Fruit fly (Drosophila melanogaster) whole organism, embryonic: ENCODE results near the gene Fibp.
A peak's percentile ranks its signal among the peaks of the same experiment; 100 is the strongest.

ENCODE experiments used
- CG10979 ChIP-seq: fragments of 200-800 bp; sonication (Bioruptor generic); optimal IDR thresholded peaks from 2 replicates; lab custom pipeline; 2018; ENCODE audit warnings: missing biosample characterization, mild to moderate bottlenecking, missing genetic modification characterization, moderate library complexity
- CG11247 ChIP-seq: fragments of 200-800 bp; sonication (Bioruptor generic); IDR thresholded peaks from 2 replicates; pipeline ENCODE4 v1.3.6; 2022; ENCODE audit warnings: missing biosample characterization, missing genetic modification characterization
- CG11456 ChIP-seq: fragments of 200-800 bp; sonication (Bioruptor generic); IDR thresholded peaks from 3 replicates; pipeline ENCODE4 v1.3.6; 2022; ENCODE audit warnings: missing biosample characterization, missing genetic modification characterization
- CG12769 ChIP-seq: fragments of 200-800 bp; sonication (Bioruptor generic); optimal IDR thresholded peaks from 2 replicates; lab custom pipeline; 2019; ENCODE audit warnings: missing biosample characterization, mild to moderate bottlenecking, missing genetic modification characterization, moderate library complexity
- CG13894 ChIP-seq: fragments of 200-800 bp; sonication (Bioruptor generic); optimal IDR thresholded peaks from 3 replicates; lab custom pipeline; 2018; ENCODE audit warnings: missing biosample characterization, mild to moderate bottlenecking, missing genetic modification characterization, moderate library complexity
- CG14050 ChIP-seq: fragments of 200-800 bp; sonication (Bioruptor generic); IDR thresholded peaks from 3 replicates; pipeline ENCODE4 v1.3.6; 2022; ENCODE audit warnings: missing biosample characterization, missing genetic modification characterization
- CG16813 ChIP-seq: fragments of 200-800 bp; sonication (Bioruptor generic); IDR thresholded peaks from 3 replicates; pipeline ENCODE4 v1.3.6; 2022; ENCODE audit warnings: missing biosample characterization, missing genetic modification characterization; ENCODE audit not compliant: partially characterized antibody
- CG17568 ChIP-seq: fragments of 200-800 bp; sonication (Bioruptor generic); optimal IDR thresholded peaks from 2 replicates; lab custom pipeline; 2018; ENCODE audit warnings: missing biosample characterization, mild to moderate bottlenecking, missing genetic modification characterization, moderate library complexity
- CG17612 ChIP-seq: fragments of 200-800 bp; sonication (Bioruptor generic); IDR thresholded peaks from 2 replicates; pipeline ENCODE4 v1.3.6; 2022; ENCODE audit warnings: missing biosample characterization, missing genetic modification characterization
- CG18619 ChIP-seq: fragments of 200-800 bp; sonication (Bioruptor generic); optimal IDR thresholded peaks from 3 replicates; lab custom pipeline; 2017; ENCODE audit warnings: missing biosample characterization, mild to moderate bottlenecking, missing genetic modification characterization
- CG18764 ChIP-seq: fragments of 200-800 bp; sonication (Bioruptor generic); optimal IDR thresholded peaks from 3 replicates; lab custom pipeline; 2016; ENCODE audit warnings: missing biosample characterization, missing genetic modification characterization
- CG2678 ChIP-seq: fragments of 200-800 bp; sonication (Bioruptor generic); optimal IDR thresholded peaks from 3 replicates; lab custom pipeline; 2019; ENCODE audit warnings: missing biosample characterization, mild to moderate bottlenecking, missing genetic modification characterization, moderate library complexity
- CG3065 ChIP-seq: fragments of 200-800 bp; sonication (Bioruptor generic); optimal IDR thresholded peaks from 2 replicates; lab custom pipeline; 2016; ENCODE audit warnings: missing biosample characterization, missing genetic modification characterization
- CG31224 ChIP-seq: fragments of 200-800 bp; sonication (Bioruptor generic); IDR thresholded peaks from 2 replicates; pipeline ENCODE4 v1.3.6; 2022; ENCODE audit warnings: missing biosample characterization, missing genetic modification characterization
- CG32532 ChIP-seq: fragments of 200-800 bp; sonication (Bioruptor generic); IDR thresholded peaks from 2 replicates; pipeline ENCODE4 v1.3.6; 2022; ENCODE audit warnings: missing biosample characterization, missing genetic modification characterization
- CG33557 ChIP-seq: fragments of 200-800 bp; sonication (Bioruptor generic); optimal IDR thresholded peaks from 2 replicates; lab custom pipeline; 2019; ENCODE audit warnings: missing biosample characterization, mild to moderate bottlenecking, missing genetic modification characterization, moderate library complexity
- CG34422 ChIP-seq: fragments of 200-800 bp; sonication (Bioruptor generic); IDR thresholded peaks from 3 replicates; pipeline ENCODE4 v1.3.6; 2022; ENCODE audit warnings: missing biosample characterization, missing genetic modification characterization
- CG3995 ChIP-seq: fragments of 200-800 bp; sonication (Bioruptor generic); optimal IDR thresholded peaks from 3 replicates; lab custom pipeline; 2016; ENCODE audit warnings: missing biosample characterization, missing genetic modification characterization
- CG6689 ChIP-seq: fragments of 200-800 bp; sonication (Bioruptor generic); IDR thresholded peaks from 2 replicates; pipeline ENCODE4 v1.3.6; 2022; ENCODE audit warnings: missing biosample characterization, missing genetic modification characterization
- CG6765 ChIP-seq: fragments of 200-800 bp; sonication (Bioruptor generic); optimal IDR thresholded peaks from 3 replicates; lab custom pipeline; 2017; ENCODE audit warnings: missing biosample characterization, mild to moderate bottlenecking, missing genetic modification characterization
- CG9437 ChIP-seq: fragments of 200-800 bp; sonication (Bioruptor generic); optimal IDR thresholded peaks from 2 replicates; lab custom pipeline; 2018; ENCODE audit warnings: missing biosample characterization, mild to moderate bottlenecking, missing genetic modification characterization
- D19A ChIP-seq: fragments of 200-800 bp; optimal IDR thresholded peaks from 3 replicates; lab custom pipeline; 2019; ENCODE audit warnings: missing biosample characterization, mild to moderate bottlenecking, missing genetic modification characterization, moderate library complexity
- Doc2 ChIP-seq: fragments of 200-800 bp; sonication (Bioruptor generic); IDR thresholded peaks from 2 replicates; pipeline ENCODE4 v1.3.6; 2022; ENCODE audit warnings: missing biosample characterization, missing genetic modification characterization
- Dref ChIP-seq: fragments of 200-800 bp; sonication (Bioruptor generic); IDR thresholded peaks from 2 replicates; pipeline ENCODE4 v1.3.6; 2022; ENCODE audit warnings: missing biosample characterization, missing genetic modification characterization
- E2f2 ChIP-seq: fragments of 200-800 bp; sonication (Bioruptor generic); IDR thresholded peaks from 2 replicates; pipeline ENCODE4 v1.3.6; 2022; ENCODE audit warnings: missing biosample characterization, missing genetic modification characterization
- H2.0 ChIP-seq: fragments of 200-800 bp; sonication (Bioruptor generic); IDR thresholded peaks from 2 replicates; pipeline ENCODE4 v1.3.6; 2022; ENCODE audit warnings: missing biosample characterization, missing genetic modification characterization
- Rfx ChIP-seq: fragments of 200-800 bp; sonication (Bioruptor generic); IDR thresholded peaks from 2 replicates; pipeline ENCODE4 v1.3.6; 2022; ENCODE audit warnings: missing biosample characterization, missing genetic modification characterization
- Sry-δ ChIP-seq: fragments of 200-800 bp; sonication (Bioruptor generic); optimal IDR thresholded peaks from 2 replicates; lab custom pipeline; 2016; ENCODE audit warnings: missing biosample characterization, missing genetic modification characterization
- cad ChIP-seq: fragments of >200 bp; optimal IDR thresholded peaks from 2 replicates; lab custom pipeline; 2017; ENCODE audit warnings: missing biosample characterization, missing genetic modification characterization
- ci ChIP-seq: fragments of 200-800 bp; sonication (Bioruptor generic); IDR thresholded peaks from 3 replicates; pipeline ENCODE4 v1.3.6; 2022; ENCODE audit warnings: missing biosample characterization, missing genetic modification characterization
- croc ChIP-seq: fragments of 200-800 bp; sonication (Bioruptor generic); conservative IDR thresholded peaks from 3 replicates; pipeline ENCODE4 v1.3.6; 2022; ENCODE audit warnings: missing biosample characterization, missing genetic modification characterization
- da ChIP-seq: fragments of 200-800 bp; sonication (Bioruptor generic); optimal IDR thresholded peaks from 2 replicates; lab custom pipeline; 2016; ENCODE audit warnings: missing biosample characterization, missing genetic modification characterization
- dimm ChIP-seq: fragments of 200-800 bp; sonication (Bioruptor generic); IDR thresholded peaks from 2 replicates; pipeline ENCODE4 v1.3.6; 2022; ENCODE audit warnings: missing biosample characterization, missing genetic modification characterization
- dpn ChIP-seq, 2 experiments: fragments of 200-800 bp; sonication (Bioruptor generic); optimal IDR thresholded peaks; 3 replicates each; lab custom pipeline; 2016; ENCODE audit warnings: missing biosample characterization in 2 of 2, missing genetic modification characterization in 2 of 2
- emc ChIP-seq: fragments of 200-800 bp; sonication (Bioruptor generic); optimal IDR thresholded peaks from 2 replicates; lab custom pipeline; 2016; ENCODE audit warnings: missing biosample characterization, missing genetic modification characterization
- en ChIP-seq: fragments of 200-800 bp; sonication (Bioruptor generic); optimal IDR thresholded peaks from 2 replicates; lab custom pipeline; 2016; ENCODE audit warnings: missing biosample characterization, missing genetic modification characterization
- fd102C ChIP-seq: fragments of 200-800 bp; sonication (Bioruptor generic); optimal IDR thresholded peaks from 2 replicates; lab custom pipeline; 2018; ENCODE audit warnings: missing biosample characterization, mild to moderate bottlenecking, missing genetic modification characterization, moderate library complexity
- fd96Cb ChIP-seq: fragments of 200-800 bp; sonication (Bioruptor generic); optimal IDR thresholded peaks from 2 replicates; lab custom pipeline; 2018; ENCODE audit warnings: missing biosample characterization, mild to moderate bottlenecking, missing genetic modification characterization, moderate library complexity
- gro ChIP-seq: fragments of 200-800 bp; sonication (Bioruptor generic); optimal IDR thresholded peaks from 2 replicates; lab custom pipeline; 2016; ENCODE audit warnings: missing biosample characterization, missing genetic modification characterization
- gsb ChIP-seq: fragments of 200-800 bp; sonication (Bioruptor generic); IDR thresholded peaks from 2 replicates; pipeline ENCODE4 v1.3.6; 2022; ENCODE audit warnings: missing biosample characterization, missing genetic modification characterization
- gt ChIP-seq: fragments of 200-800 bp; sonication (Bioruptor generic); IDR thresholded peaks from 2 replicates; pipeline ENCODE4 v1.3.6; 2022; ENCODE audit warnings: missing biosample characterization, missing genetic modification characterization
- ham ChIP-seq: fragments of 200-800 bp; sonication (Bioruptor generic); IDR thresholded peaks from 2 replicates; pipeline ENCODE4 v1.3.6; 2022; ENCODE audit warnings: missing biosample characterization, missing genetic modification characterization
- mld ChIP-seq: fragments of 200-800 bp; sonication (Bioruptor generic); IDR thresholded peaks from 3 replicates; pipeline ENCODE4 v1.3.6; 2022; ENCODE audit warnings: missing biosample characterization, missing genetic modification characterization; ENCODE audit not compliant: partially characterized antibody
- pan ChIP-seq, 4 experiments: fragments of >200 bp in 3 of 4; fragments of 200-800 bp in 1 of 4; sonication (Bioruptor generic) in 1 of 4; optimal IDR thresholded peaks in 3 of 4; IDR thresholded peaks in 1 of 4; 2 replicates each; pipeline versions ENCODE4 v1.3.6 to Lab custom; 2017 to 2022; ENCODE audit warnings: missing biosample characterization in 2 of 4, missing genetic modification characterization in 2 of 4, mixed read lengths in 1 of 4
- pita ChIP-seq: fragments of 200-800 bp; sonication (Bioruptor generic); optimal IDR thresholded peaks from 2 replicates; lab custom pipeline; 2017; ENCODE audit warnings: missing biosample characterization, mild to moderate bottlenecking, missing genetic modification characterization
- repo ChIP-seq: fragments of 200-800 bp; sonication (Bioruptor generic); optimal IDR thresholded peaks from 2 replicates; lab custom pipeline; 2016; ENCODE audit warnings: missing biosample characterization, missing genetic modification characterization
- run ChIP-seq: fragments of 200-800 bp; sonication (Bioruptor generic); optimal IDR thresholded peaks from 3 replicates; lab custom pipeline; 2018; ENCODE audit warnings: missing biosample characterization, mild to moderate bottlenecking, missing genetic modification characterization
- sna ChIP-seq: fragments of 200-800 bp; sonication (Bioruptor generic); IDR thresholded peaks from 2 replicates; pipeline ENCODE4 v1.3.6; 2022; ENCODE audit warnings: missing biosample characterization, missing genetic modification characterization; ENCODE audit not compliant: partially characterized antibody
- tgo ChIP-seq: fragments of 200-800 bp; sonication (Bioruptor generic); IDR thresholded peaks from 3 replicates; pipeline ENCODE4 v1.3.6; 2022; ENCODE audit warnings: missing biosample characterization, missing genetic modification characterization
- wor ChIP-seq: fragments of 200-800 bp; sonication (Bioruptor generic); IDR thresholded peaks from 2 replicates; pipeline ENCODE4 v1.3.6; 2022; ENCODE audit warnings: missing biosample characterization, missing genetic modification characterization

Gene Fibp

dm6 chr3L:19813075-19813903, 4.5 kb downstream of the Fibp start, which contains the start of gene Cyp305a1 (continued):
- TF ChIP-seq CG6689 (GFP tag; lab: Robert Waterston, UW): no peak
- no peak for TF ChIP-seq CG17612 (GFP tag; lab: Robert Waterston, UW)
- TF ChIP-seq fd96Cb (tag; lab: Kevin White, UChicago): no peak
- TF ChIP-seq repo (GFP tag; lab: Kevin White, UChicago): no peak
- TF ChIP-seq Doc2 (GFP tag; lab: Robert Waterston, UW): no peak
- TF ChIP-seq CG17568 (GFP tag; lab: Kevin White, UChicago): no peak
- TF ChIP-seq da (GFP tag; lab: Kevin White, UChicago): no peak
- no peak for TF ChIP-seq CG10979
- TF ChIP-seq Rfx (GFP tag; lab: Robert Waterston, UW): no peak
- no peak for TF ChIP-seq ci (GFP tag; lab: Robert Waterston, UW)
- TF ChIP-seq ham (GFP tag; lab: Robert Waterston, UW): no peak
- TF ChIP-seq H2.0 (GFP tag; lab: Robert Waterston, UW): no peak
- no peak for TF ChIP-seq mld (GFP tag; lab: Robert Waterston, UW)
- no peak for TF ChIP-seq croc
- no peak for TF ChIP-seq CG3995
- no peak for TF ChIP-seq CG16813 (GFP tag; lab: Robert Waterston, UW)
- TF ChIP-seq CG32532 (GFP tag; lab: Robert Waterston, UW): peak; percentile 10; the same call in 1 of the 2 replicates
- no peak for TF ChIP-seq Dref (GFP tag; lab: Robert Waterston, UW)
- TF ChIP-seq CG31224 (GFP tag; lab: Robert Waterston, UW): no peak
- TF ChIP-seq E2f2 (GFP tag; lab: Robert Waterston, UW): no peak
- no peak for TF ChIP-seq pita (GFP tag; lab: Kevin White, UChicago)
- TF ChIP-seq CG3065 (GFP tag; lab: Kevin White, UChicago): no peak
- TF ChIP-seq gro: no peak
- TF ChIP-seq pan (optimal IDR thresholded peaks at IDR 0.05; lab: Kevin White, UChicago): no peak
- TF ChIP-seq pan (GFP tag; optimal IDR thresholded peaks at IDR 0.05 in 1 of 2, IDR thresholded peaks at IDR 0.05 in 1 of 2): no peak
- peak; percentile 20 for TF ChIP-seq CG6765
- no peak for TF ChIP-seq gt (GFP tag; lab: Robert Waterston, UW)
- TF ChIP-seq CG18619 (GFP tag; lab: Kevin White, UChicago): no peak
- TF ChIP-seq CG33557 (GFP tag; lab: Kevin White, UChicago): no peak
- TF ChIP-seq emc (GFP tag; lab: Kevin White, UChicago): no peak
- TF ChIP-seq CG34422 (GFP tag; lab: Robert Waterston, UW): no peak
- TF ChIP-seq gsb (GFP tag; lab: Robert Waterston, UW): no peak
- no peak for TF ChIP-seq Sry-δ (GFP tag; lab: Kevin White, UChicago)
- no peak for TF ChIP-seq cad (GFP tag; lab: Kevin White, UChicago)
- TF ChIP-seq CG13894 (tag; lab: Kevin White, UChicago): peak; percentile 82
- 0 out of 3 replicates have a peak, but pooled peaks have one; percentile 48 for TF ChIP-seq CG11456 (GFP tag; lab: Robert Waterston, UW)
- no peak for TF ChIP-seq CG12769 (tag; lab: Kevin White, UChicago)
- TF ChIP-seq CG14050: no peak
- TF ChIP-seq tgo (GFP tag; lab: Robert Waterston, UW): no peak
- no peak for TF ChIP-seq CG11247 (GFP tag; lab: Robert Waterston, UW)
- no peak for TF ChIP-seq en (GFP tag; lab: Kevin White, UChicago)
- no peak for TF ChIP-seq run (tag; lab: Kevin White, UChicago)
- TF ChIP-seq sna (GFP tag; lab: Robert Waterston, UW): no peak
- TF ChIP-seq fd102C (GFP tag; lab: Kevin White, UChicago): no peak
- TF ChIP-seq wor (GFP tag; lab: Robert Waterston, UW): no peak
- TF ChIP-seq CG9437: no peak
- TF ChIP-seq CG2678: no peak
- no peak for TF ChIP-seq CG18764 (GFP tag; lab: Kevin White, UChicago)
- peak; percentile 42 for TF ChIP-seq D19A (tag; lab: Kevin White, UChicago)
- no peak for TF ChIP-seq dpn (GFP tag; optimal IDR thresholded peaks at IDR 0.05; lab: Kevin White, UChicago)
- no peak for TF ChIP-seq dimm (GFP tag; lab: Robert Waterston, UW)
